Worm (Caenorhabditis elegans) whole organism, L1 larva: ENCODE data around the gene M60.7.

Experiments
- alr-1 ChIP-seq: fragments of 200-800 bp; sonication (Bioruptor generic); optimal IDR thresholded peaks from 2 replicates; lab custom pipeline; 2018; ENCODE audit warnings: borderline replicate concordance, mild to moderate bottlenecking, missing genetic modification characterization, missing compliant biosample characterization
- ama-1 ChIP-seq: fragments of 150-350 bp; optimal IDR thresholded peaks from 2 replicates; lab custom pipeline; 2014
- efl-3 ChIP-seq: fragments of 200-800 bp; sonication (Bioruptor generic); optimal IDR thresholded peaks from 2 replicates; lab custom pipeline; 2018; ENCODE audit warnings: mild to moderate bottlenecking, missing genetic modification characterization, missing compliant biosample characterization
- fos-1 ChIP-seq: fragments of 150-350 bp; optimal IDR thresholded peaks from 2 replicates; lab custom pipeline; 2014; ENCODE audit warnings: missing biosample characterization, missing genetic modification characterization
- hlh-17 ChIP-seq: fragments of 200-800 bp; sonication (Bioruptor generic); optimal IDR thresholded peaks from 2 replicates; lab custom pipeline; 2018; ENCODE audit warnings: missing genetic modification characterization, mild to moderate bottlenecking, missing compliant biosample characterization, moderate library complexity, borderline replicate concordance
- mdl-1 ChIP-seq, 2 experiments: fragments of 150-350 bp; optimal IDR thresholded peaks; 2 replicates each; lab custom pipeline; 2014 to 2017; ENCODE audit warnings: missing biosample characterization in 2 of 2, missing genetic modification characterization in 2 of 2, inconsistent platforms in 1 of 2
- snpc-4 ChIP-seq: fragments of 150-350 bp; optimal IDR thresholded peaks from 2 replicates; lab custom pipeline; 2014; ENCODE audit warnings: missing biosample characterization, missing genetic modification characterization
- zag-1 ChIP-seq: fragments of 150-350 bp; optimal IDR thresholded peaks from 2 replicates; lab custom pipeline; 2014; ENCODE audit warnings: missing biosample characterization, missing genetic modification characterization

- TF ChIP-seq ama-1 (lab: Kevin White, UChicago) (no peak), zag-1 (tag; lab: Kevin White, UChicago) (no peak), snpc-4 (tag; lab: Kevin White, UChicago) (no peak), efl-3 (no peak), hlh-17 (no peak), fos-1 (tag; lab: Kevin White, UChicago) (no peak), mdl-1 (tag; optimal IDR thresholded peaks at IDR 0.05; lab: Kevin White, UChicago) (peak in 1 of 2 experiments; percentile 69), alr-1 (tag; lab: Kevin White, UChicago) (no peak)
Measured at ce11 chrX:8210999-8211398, 50.0 kb downstream of the M60.7 start, which contains the start of gene cdd-1.
